Worm (Caenorhabditis elegans): ENCODE measurements around the gene mks-2.

ce11 chrII:6208116-6208515, 11.1 kb downstream of the mks-2 start, which contains the start of gene daf-37:
- no peak for TF ChIP-seq nhr-237 (tag; optimal IDR thresholded peaks at IDR 0.05)
- no peak for TF ChIP-seq nhr-25 (tag; optimal IDR thresholded peaks at IDR 0.05)
- TF ChIP-seq daf-12 (tag; optimal IDR thresholded peaks at IDR 0.05): no peak
- TF ChIP-seq nhr-11 (tag; optimal IDR thresholded peaks at IDR 0.05): no peak
- no peak for TF ChIP-seq snpc-4 (tag; optimal IDR thresholded peaks at IDR 0.05)
- no peak for TF ChIP-seq ama-1 (optimal IDR thresholded peaks at IDR 0.05)
- no peak for TF ChIP-seq ceh-82 (tag; optimal IDR thresholded peaks at IDR 0.05)
- TF ChIP-seq unc-62 (GFP tag; optimal IDR thresholded peaks at IDR 0.05): no peak
